Fruit fly (Drosophila melanogaster) whole organism, embryonic: ENCODE results near the gene Sap30.

Experiments
- ATbp ChIP-seq: fragments of 200-800 bp; sonication (Bioruptor generic); optimal IDR thresholded peaks from 2 replicates; lab custom pipeline; 2017; ENCODE audit warnings: missing biosample characterization, mild to moderate bottlenecking, missing genetic modification characterization, missing genetic modification reagents
- Atf-2 ChIP-seq: fragments of 200-800 bp; sonication (Bioruptor generic); optimal IDR thresholded peaks from 2 replicates; lab custom pipeline; 2016; ENCODE audit warnings: missing biosample characterization, missing genetic modification characterization
- Blimp-1 ChIP-seq: fragments of 200-800 bp; sonication (Bioruptor generic); optimal IDR thresholded peaks from 3 replicates; lab custom pipeline; 2018; ENCODE audit warnings: missing biosample characterization, missing genetic modification characterization, mild to moderate bottlenecking, moderate library complexity, missing genetic modification reagents
- C15 ChIP-seq: fragments of 200-800 bp; sonication (Bioruptor generic); IDR thresholded peaks from 3 replicates; pipeline ENCODE4 v1.3.6; 2022; ENCODE audit warnings: missing biosample characterization, missing genetic modification characterization
- CG11504 ChIP-seq: fragments of 200-800 bp; sonication (Bioruptor generic); optimal IDR thresholded peaks from 3 replicates; lab custom pipeline; 2019; ENCODE audit warnings: missing biosample characterization, mild to moderate bottlenecking, missing genetic modification characterization, moderate library complexity
- CG12104 ChIP-seq: fragments of 200-800 bp; sonication (Bioruptor generic); optimal IDR thresholded peaks from 3 replicates; lab custom pipeline; 2016; ENCODE audit warnings: missing biosample characterization, missing genetic modification characterization
- CG12744 ChIP-seq: fragments of 200-800 bp; sonication (Bioruptor generic); optimal IDR thresholded peaks from 2 replicates; lab custom pipeline; 2016; ENCODE audit warnings: missing biosample characterization, missing genetic modification characterization
- CG12942 ChIP-seq: fragments of 200-800 bp; sonication (Bioruptor generic); optimal IDR thresholded peaks from 3 replicates; lab custom pipeline; 2016; ENCODE audit warnings: missing biosample characterization, missing genetic modification characterization
- CG13287 ChIP-seq: fragments of 200-800 bp; sonication (Bioruptor generic); IDR thresholded peaks from 2 replicates; pipeline ENCODE4 v1.3.6; 2022; ENCODE audit warnings: missing biosample characterization, missing genetic modification characterization; ENCODE audit not compliant: partially characterized antibody
- CG14014 ChIP-seq: fragments of 200-800 bp; sonication (Bioruptor generic); IDR thresholded peaks from 2 replicates; pipeline ENCODE4 v1.3.6; 2022; ENCODE audit warnings: missing biosample characterization, missing genetic modification characterization
- CG15696 ChIP-seq: fragments of 200-800 bp; sonication (Bioruptor generic); optimal IDR thresholded peaks from 2 replicates; lab custom pipeline; 2019; ENCODE audit warnings: missing biosample characterization, mild to moderate bottlenecking, missing genetic modification characterization, moderate library complexity
- CG1602 ChIP-seq: fragments of 200-800 bp; sonication (Bioruptor generic); optimal IDR thresholded peaks from 3 replicates; lab custom pipeline; 2016; ENCODE audit warnings: missing biosample characterization, missing genetic modification characterization
- CG1603 ChIP-seq: fragments of 200-800 bp; sonication (Bioruptor generic); optimal IDR thresholded peaks from 2 replicates; lab custom pipeline; 2019; ENCODE audit warnings: missing biosample characterization, mild to moderate bottlenecking, missing genetic modification characterization, moderate library complexity
- CG17359 ChIP-seq: fragments of 200-800 bp; sonication (Bioruptor generic); optimal IDR thresholded peaks from 3 replicates; lab custom pipeline; 2018; ENCODE audit warnings: missing biosample characterization, mild to moderate bottlenecking, missing genetic modification characterization, moderate library complexity
- CG17802 ChIP-seq: fragments of 200-800 bp; sonication (Bioruptor generic); optimal IDR thresholded peaks from 2 replicates; lab custom pipeline; 2018; ENCODE audit warnings: missing biosample characterization, mild to moderate bottlenecking, missing genetic modification characterization, moderate library complexity
- CG1792 ChIP-seq: fragments of 200-800 bp; sonication (Bioruptor generic); optimal IDR thresholded peaks from 2 replicates; lab custom pipeline; 2016; ENCODE audit warnings: missing biosample characterization, missing genetic modification characterization
- CG18011 ChIP-seq: fragments of 200-800 bp; sonication (Bioruptor generic); optimal IDR thresholded peaks from 2 replicates; lab custom pipeline; 2017; ENCODE audit warnings: missing biosample characterization, missing genetic modification characterization, mild to moderate bottlenecking, moderate library complexity, missing genotype
- CG18599 ChIP-seq: fragments of 200-800 bp; sonication (Bioruptor generic); optimal IDR thresholded peaks from 3 replicates; lab custom pipeline; 2017; ENCODE audit warnings: missing biosample characterization, missing genetic modification characterization, mild to moderate bottlenecking, moderate library complexity, missing genetic modification reagents
- CG31441 ChIP-seq: fragments of 200-800 bp; sonication (Bioruptor generic); IDR thresholded peaks from 2 replicates; pipeline ENCODE4 v1.3.6; 2022; ENCODE audit warnings: missing biosample characterization, missing genetic modification characterization
- CG32532 ChIP-seq: fragments of 200-800 bp; sonication (Bioruptor generic); IDR thresholded peaks from 2 replicates; pipeline ENCODE4 v1.3.6; 2022; ENCODE audit warnings: missing biosample characterization, missing genetic modification characterization
- CG3847 ChIP-seq: fragments of 200-800 bp; sonication (Bioruptor generic); IDR thresholded peaks from 2 replicates; pipeline ENCODE4 v1.3.6; 2022; ENCODE audit warnings: missing biosample characterization, missing genetic modification characterization
- CG4730 ChIP-seq: fragments of 200-800 bp; sonication (Bioruptor generic); IDR thresholded peaks from 2 replicates; pipeline ENCODE4 v1.3.6; 2022; ENCODE audit warnings: missing biosample characterization, missing genetic modification characterization
- CG6654 ChIP-seq: fragments of 200-800 bp; sonication (Bioruptor generic); optimal IDR thresholded peaks from 2 replicates; lab custom pipeline; 2017; ENCODE audit warnings: missing biosample characterization, mild to moderate bottlenecking, missing genetic modification characterization
- CG7987 ChIP-seq: fragments of 200-800 bp; sonication (Bioruptor generic); optimal IDR thresholded peaks from 2 replicates; lab custom pipeline; 2018; ENCODE audit warnings: missing biosample characterization, mild to moderate bottlenecking, missing genetic modification characterization, moderate library complexity
- Camta ChIP-seq: fragments of 200-800 bp; sonication (Bioruptor generic); optimal IDR thresholded peaks from 2 replicates; lab custom pipeline; 2016; ENCODE audit warnings: missing biosample characterization, missing genetic modification characterization
- Dad ChIP-seq: fragments of 200-800 bp; sonication (Bioruptor generic); optimal IDR thresholded peaks from 3 replicates; lab custom pipeline; 2016; ENCODE audit warnings: missing biosample characterization, missing genetic modification characterization
- Dfd ChIP-seq, 2 experiments: fragments of >200 bp; optimal IDR thresholded peaks; 2 replicates each; lab custom pipeline; 2017; ENCODE audit warnings: missing biosample characterization in 2 of 2, missing genetic modification characterization in 2 of 2
- Ets65A ChIP-seq: fragments of 200-800 bp; sonication (Bioruptor generic); peaks from one replicate; lab custom pipeline; 2016; ENCODE audit warnings: missing biosample characterization, missing genetic modification characterization
- Hey ChIP-seq: fragments of 200-800 bp; sonication (Bioruptor generic); optimal IDR thresholded peaks from 3 replicates; lab custom pipeline; 2018; ENCODE audit warnings: missing biosample characterization, mild to moderate bottlenecking, missing genetic modification characterization
- Hr3 ChIP-seq: fragments of 200-800 bp; sonication (Bioruptor generic); optimal IDR thresholded peaks from 3 replicates; lab custom pipeline; 2016; ENCODE audit warnings: missing biosample characterization, missing genetic modification characterization
- NFAT ChIP-seq: fragments of 200-800 bp; sonication (Bioruptor generic); IDR thresholded peaks from 2 replicates; pipeline ENCODE4 v1.3.6; 2022; ENCODE audit warnings: missing biosample characterization, missing genetic modification characterization
- Optix ChIP-seq: fragments of 200-800 bp; sonication (Bioruptor generic); IDR thresholded peaks from 3 replicates; pipeline ENCODE4 v1.3.6; 2022; ENCODE audit warnings: missing biosample characterization, missing genetic modification characterization
- Sin3A ChIP-seq: fragments of >200 bp; optimal IDR thresholded peaks from 2 replicates; lab custom pipeline; 2018
- Sox100B ChIP-seq: fragments of 200-800 bp; sonication (Bioruptor generic); optimal IDR thresholded peaks from 3 replicates; lab custom pipeline; 2018; ENCODE audit warnings: missing biosample characterization, mild to moderate bottlenecking, missing genetic modification characterization
- Spps ChIP-seq: fragments of 200-800 bp; sonication (Bioruptor generic); optimal IDR thresholded peaks from 2 replicates; lab custom pipeline; 2018; ENCODE audit warnings: missing biosample characterization, mild to moderate bottlenecking, missing genetic modification characterization
- Trl ChIP-seq, 3 experiments: fragments of >200 bp in 2 of 3; fragments of 200-800 bp in 1 of 3; sonication (Bioruptor generic) in 1 of 3; optimal IDR thresholded peaks; 2 replicates in 1 of 3; 3 replicates in 2 of 3; lab custom pipeline; 2016 to 2017; ENCODE audit warnings: missing biosample characterization in 1 of 3, missing genetic modification characterization in 1 of 3
- ash1 ChIP-seq: fragments of 200-800 bp; sonication (Bioruptor generic); optimal IDR thresholded peaks from 2 replicates; lab custom pipeline; 2018; ENCODE audit warnings: missing biosample characterization, mild to moderate bottlenecking, missing genetic modification characterization
- ato ChIP-seq: fragments of 200-800 bp; sonication (Bioruptor generic); IDR thresholded peaks from 2 replicates; pipeline ENCODE4 v1.3.6; 2022; ENCODE audit warnings: missing biosample characterization, missing genetic modification characterization; ENCODE audit not compliant: partially characterized antibody
- bcd ChIP-seq: fragments of 200-800 bp; sonication (Bioruptor generic); optimal IDR thresholded peaks from 2 replicates; lab custom pipeline; 2017; ENCODE audit warnings: missing biosample characterization, mild to moderate bottlenecking, missing genetic modification characterization
- cwo ChIP-seq: fragments of 200-800 bp; sonication (Bioruptor generic); optimal IDR thresholded peaks from 3 replicates; lab custom pipeline; 2017; ENCODE audit warnings: missing biosample characterization, missing genetic modification characterization, mild to moderate bottlenecking, moderate library complexity, missing genetic modification reagents
- eyg ChIP-seq: fragments of 200-800 bp; sonication (Bioruptor generic); optimal IDR thresholded peaks from 3 replicates; lab custom pipeline; 2016; ENCODE audit warnings: missing biosample characterization, missing genetic modification characterization
- fd96Cb ChIP-seq: fragments of 200-800 bp; sonication (Bioruptor generic); optimal IDR thresholded peaks from 2 replicates; lab custom pipeline; 2018; ENCODE audit warnings: missing biosample characterization, mild to moderate bottlenecking, missing genetic modification characterization, moderate library complexity
- h ChIP-seq: fragments of >200 bp; optimal IDR thresholded peaks from 2 replicates; lab custom pipeline; 2017
- ind ChIP-seq: fragments of 200-800 bp; sonication (Bioruptor generic); optimal IDR thresholded peaks from 3 replicates; lab custom pipeline; 2016; ENCODE audit warnings: missing biosample characterization, missing genetic modification characterization
- oc ChIP-seq: fragments of 200-800 bp; sonication (Bioruptor generic); optimal IDR thresholded peaks from 2 replicates; lab custom pipeline; 2018; ENCODE audit warnings: missing biosample characterization, mild to moderate bottlenecking, missing genetic modification characterization, moderate library complexity
- schlank ChIP-seq: fragments of 200-800 bp; sonication (Bioruptor generic); optimal IDR thresholded peaks from 2 replicates; lab custom pipeline; 2018; ENCODE audit warnings: missing biosample characterization, mild to moderate bottlenecking, missing genetic modification characterization
- sens ChIP-seq: fragments of 200-800 bp; sonication (Bioruptor generic); peaks from one replicate; lab custom pipeline; 2016; ENCODE audit warnings: missing biosample characterization, missing genetic modification characterization
- tna ChIP-seq: fragments of 200-800 bp; sonication (Bioruptor generic); IDR thresholded peaks from 2 replicates; pipeline ENCODE4 v1.3.6; 2022; ENCODE audit warnings: missing biosample characterization, missing genetic modification characterization; ENCODE audit not compliant: partially characterized antibody
- zen2 ChIP-seq: fragments of 200-800 bp; sonication (Bioruptor generic); IDR thresholded peaks from 3 replicates; pipeline ENCODE4 v1.3.6; 2022; ENCODE audit warnings: missing biosample characterization, missing genetic modification characterization; ENCODE audit not compliant: partially characterized antibody

The Sap30 gene

dm6 chrX:16750712-16751578, 36.1 kb upstream of the Sap30 start (continued):
- TF ChIP-seq Spps: peak; percentile 63
- no peak for TF ChIP-seq h (lab: Kevin White, UChicago)
- no peak for TF ChIP-seq C15 (GFP tag; lab: Robert Waterston, UW)
- no peak for TF ChIP-seq Hey (tag; lab: Kevin White, UChicago)
- TF ChIP-seq CG7987 (GFP tag; lab: Kevin White, UChicago): peak; percentile 2
- TF ChIP-seq ind (GFP tag; lab: Kevin White, UChicago): peak; percentile 36
- peak; percentile 83 for TF ChIP-seq CG15696 (tag; lab: Kevin White, UChicago)
- peak; percentile 57; the same call in 1 of the 2 replicates for TF ChIP-seq CG32532 (GFP tag; lab: Robert Waterston, UW)
- TF ChIP-seq Camta (GFP tag; lab: Kevin White, UChicago): peak; percentile 22
- TF ChIP-seq CG12104 (GFP tag; lab: Kevin White, UChicago): peak; percentile 65
- no peak for TF ChIP-seq ash1 (GFP tag; lab: Kevin White, UChicago)
- TF ChIP-seq CG11504: peak; percentile 80
- TF ChIP-seq CG4730 (GFP tag; lab: Robert Waterston, UW): peak; percentile 35
- TF ChIP-seq tna: no peak
- TF ChIP-seq ATbp (GFP tag; lab: Kevin White, UChicago): peak; percentile 73
- peak; percentile 71 for TF ChIP-seq CG17359 (tag; lab: Kevin White, UChicago)
- peak; percentile 37 for TF ChIP-seq oc (tag; lab: Kevin White, UChicago)
- peak in 1 of 2 experiments; percentile 48 for TF ChIP-seq Trl (optimal IDR thresholded peaks at IDR 0.05; lab: Kevin White, UChicago)
- TF ChIP-seq Trl (GFP tag; optimal IDR thresholded peaks at IDR 0.05; lab: Kevin White, UChicago): no peak
- TF ChIP-seq Atf-2 (GFP tag; lab: Kevin White, UChicago): no peak
- TF ChIP-seq CG12942 (GFP tag; lab: Kevin White, UChicago): peak; percentile 21
- TF ChIP-seq Blimp-1: peak; percentile 77
- TF ChIP-seq CG12744 (GFP tag; lab: Kevin White, UChicago): peak; percentile 5
- TF ChIP-seq Hr3 (GFP tag; lab: Kevin White, UChicago): no peak
- TF ChIP-seq ato (GFP tag; lab: Robert Waterston, UW): no peak
- TF ChIP-seq Sox100B: peak; percentile 81
- peak; percentile 71 for TF ChIP-seq fd96Cb (tag; lab: Kevin White, UChicago)
- TF ChIP-seq CG6654 (GFP tag; lab: Kevin White, UChicago): peak; percentile 54
- TF ChIP-seq CG17802 (tag; lab: Kevin White, UChicago): no peak
- TF ChIP-seq Optix (GFP tag; lab: Robert Waterston, UW): no peak
- TF ChIP-seq schlank (tag; lab: Kevin White, UChicago): peak; percentile 16
- TF ChIP-seq CG14014: peak; percentile 54; the same call in 1 of the 2 replicates
- TF ChIP-seq CG1603 (tag; lab: Kevin White, UChicago): peak; percentile 29
- TF ChIP-seq sens: peak; percentile 88
- TF ChIP-seq Sin3A (lab: Kevin White, UChicago): no peak
- no peak for TF ChIP-seq CG18011 (GFP tag; lab: Kevin White, UChicago)
- peak; percentile 77 for TF ChIP-seq CG18599 (GFP tag; lab: Kevin White, UChicago)
- TF ChIP-seq CG1602 (GFP tag; lab: Kevin White, UChicago): peak; percentile 29
- no peak for TF ChIP-seq Dfd (GFP tag; optimal IDR thresholded peaks at IDR 0.05; lab: Kevin White, UChicago)
- peak; percentile 42 for TF ChIP-seq cwo (GFP tag; lab: Kevin White, UChicago)
- TF ChIP-seq CG31441: peak; percentile 87
- no peak for TF ChIP-seq Dad
- no peak for TF ChIP-seq NFAT (GFP tag; lab: Robert Waterston, UW)
- TF ChIP-seq Ets65A (GFP tag; lab: Kevin White, UChicago): peak; percentile 90
- TF ChIP-seq bcd (GFP tag; lab: Kevin White, UChicago): peak; percentile 54
- no peak for TF ChIP-seq eyg (GFP tag; lab: Kevin White, UChicago)
- 0 out of 2 replicates have a peak, but pooled peaks have one; percentile 32 for TF ChIP-seq CG3847
- no peak for TF ChIP-seq zen2
- no peak for TF ChIP-seq CG1792 (GFP tag; lab: Kevin White, UChicago)
- TF ChIP-seq CG13287 (GFP tag; lab: Robert Waterston, UW): no peak
